Worm (Caenorhabditis elegans) whole organism, L3 larva: ENCODE measurements around the gene arrd-12.

Experiments
- aly-2 ChIP-seq: fragments of 150-350 bp; optimal IDR thresholded peaks from 2 replicates; lab custom pipeline; 2014; ENCODE audit warnings: missing biosample characterization, missing genetic modification characterization
- daf-12 ChIP-seq: fragments of 150-350 bp; optimal IDR thresholded peaks from 2 replicates; lab custom pipeline; 2014; ENCODE audit warnings: missing biosample characterization, missing genetic modification reagents, missing genetic modification characterization
- egl-27 ChIP-seq: sonication (generic microtip); optimal IDR thresholded peaks from 4 replicates; lab custom pipeline; 2017; ENCODE audit warnings: missing biosample characterization, missing genetic modification reagents, missing genetic modification characterization
- nhr-12 ChIP-seq: fragments of 150-350 bp; optimal IDR thresholded peaks from 2 replicates; lab custom pipeline; 2014; ENCODE audit warnings: missing biosample characterization, missing genetic modification characterization
- nhr-237 ChIP-seq: fragments of 150-350 bp; optimal IDR thresholded peaks from 2 replicates; lab custom pipeline; 2014; ENCODE audit warnings: missing biosample characterization, missing genetic modification characterization
- nhr-25 ChIP-seq: sonication (generic microtip); optimal IDR thresholded peaks from 2 replicates; lab custom pipeline; 2017; ENCODE audit warnings: missing biosample characterization, missing genetic modification characterization
- nhr-76 ChIP-seq: fragments of 150-350 bp; sonication (generic microtip); optimal IDR thresholded peaks from 5 replicates; lab custom pipeline; 2014; ENCODE audit warnings: missing biosample characterization, missing genetic modification characterization
- nhr-77 ChIP-seq: fragments of 150-350 bp; optimal IDR thresholded peaks from 2 replicates; lab custom pipeline; 2014; ENCODE audit warnings: missing biosample characterization, missing genetic modification characterization
- pha-4 ChIP-seq: fragments of 150-350 bp; optimal IDR thresholded peaks from 2 replicates; lab custom pipeline; 2014; ENCODE audit warnings: missing biosample characterization, missing genetic modification reagents, missing genetic modification characterization
- pqm-1 ChIP-seq: fragments of 150-350 bp; optimal IDR thresholded peaks from 2 replicates; lab custom pipeline; 2017; ENCODE audit warnings: missing biosample characterization, missing genetic modification characterization, inconsistent platforms
- sea-2 ChIP-seq: fragments of 150-350 bp; sonication (generic microtip); optimal IDR thresholded peaks from 4 replicates; lab custom pipeline; 2014; ENCODE audit warnings: missing biosample characterization, missing genetic modification reagents, missing genetic modification characterization
- skn-1 ChIP-seq: fragments of 150-350 bp; optimal IDR thresholded peaks from 2 replicates; lab custom pipeline; 2014; ENCODE audit warnings: missing biosample characterization, missing genetic modification characterization
- tbx-2 ChIP-seq: sonication (generic microtip); optimal IDR thresholded peaks from 2 replicates; lab custom pipeline; 2016; ENCODE audit warnings: mild to moderate bottlenecking, missing genetic modification characterization, missing compliant biosample characterization
- zag-1 ChIP-seq: fragments of 150-350 bp; optimal IDR thresholded peaks from 2 replicates; lab custom pipeline; 2014; ENCODE audit warnings: missing biosample characterization, missing genetic modification characterization

DNA sequence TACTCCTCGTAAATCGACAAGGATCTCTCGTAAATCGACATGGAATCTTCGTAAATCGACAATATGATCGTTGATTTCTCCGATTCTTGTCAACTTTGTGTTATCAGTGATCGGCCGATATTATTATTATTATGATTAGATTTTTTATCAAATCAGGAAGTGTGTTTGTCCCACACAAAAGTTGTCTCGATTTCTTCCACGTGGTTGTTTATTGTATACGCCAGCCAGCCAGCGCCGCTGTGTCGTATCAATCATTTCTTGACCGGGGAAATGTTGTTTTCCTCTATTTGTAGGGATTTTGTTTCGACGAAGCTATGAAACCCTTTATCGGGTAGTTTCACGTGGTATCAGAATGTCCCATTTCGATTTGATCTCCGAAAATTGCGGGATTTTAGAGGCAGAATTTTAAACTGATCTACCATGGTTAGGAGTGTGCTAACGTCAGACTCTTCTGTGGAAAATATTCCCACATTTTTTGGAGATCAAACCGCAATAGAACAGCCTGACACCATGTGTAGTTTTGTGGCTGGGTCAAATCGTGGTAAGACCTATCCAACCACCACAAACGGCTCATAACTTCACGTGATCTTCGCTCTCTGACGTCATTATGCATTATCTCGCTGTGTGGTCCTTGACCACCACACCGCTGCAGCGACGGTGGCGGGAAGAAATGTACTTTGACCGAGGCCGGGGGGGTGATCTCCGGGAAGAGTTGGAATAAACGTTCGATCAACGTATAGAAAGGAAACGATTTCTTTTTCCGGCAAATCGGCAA, 28.1 kb upstream of the arrd-12 start:
- TF ChIP-seq pqm-1 (tag; lab: Kevin White, UChicago) (peak; percentile 80), pha-4 (peak; percentile 39), tbx-2 (tag; lab: Kevin White, UChicago) (no peak), nhr-237 (no peak), nhr-76 (tag; lab: Kevin White, UChicago) (no peak), nhr-25 (tag; lab: Kevin White, UChicago) (no peak), aly-2 (tag; lab: Kevin White, UChicago) (no peak), nhr-77 (tag; lab: Kevin White, UChicago) (no peak), nhr-12 (tag; lab: Kevin White, UChicago) (no peak), daf-12 (no peak), egl-27 (tag; lab: Kevin White, UChicago) (no peak), skn-1 (tag; lab: Kevin White, UChicago) (no peak), sea-2 (GFP tag; lab: Kevin White, UChicago) (no peak), zag-1 (no peak)
